Worm (Caenorhabditis elegans): ENCODE data around the gene ivns-1.
A peak's percentile ranks its signal among the peaks of the same experiment; 100 is the strongest.

The ivns-1 gene

ce11 chrX:12633862-12634404 lies at the start of gene ivns-1:
Gene ivns-1, minus strand, starts transcription at chrX:12634354.
- no peak for TF ChIP-seq unc-39 (tag; optimal IDR thresholded peaks at IDR 0.05)
- no peak for TF ChIP-seq nhr-76 (tag; optimal IDR thresholded peaks at IDR 0.05)
- TF ChIP-seq flh-1 (GFP tag; optimal IDR thresholded peaks at IDR 0.05), result no peak
- no peak for TF ChIP-seq snpc-4 (tag; optimal IDR thresholded peaks at IDR 0.05)
- TF ChIP-seq cnd-1 (tag; optimal IDR thresholded peaks at IDR 0.05), result no peak
- no peak for TF ChIP-seq ceh-39 (tag; optimal IDR thresholded peaks at IDR 0.05)
- TF ChIP-seq blmp-1 (tag; optimal IDR thresholded peaks at IDR 0.05), result no peak
- no peak for TF ChIP-seq sptf-1 (tag; optimal IDR thresholded peaks at IDR 0.05)
- TF ChIP-seq unc-62 (GFP tag; optimal IDR thresholded peaks at IDR 0.05), result no peak
- no peak for TF ChIP-seq lsy-2 (tag; optimal IDR thresholded peaks at IDR 0.05)
- TF ChIP-seq hlh-1 (tag; optimal IDR thresholded peaks at IDR 0.05), result no peak
- TF ChIP-seq pha-4 (tag; optimal IDR thresholded peaks at IDR 0.05), result no peak
- TF ChIP-seq elt-1 (tag; optimal IDR thresholded peaks at IDR 0.05; ENCODE audit: borderline replicate concordance, insufficient read depth), result no peak

- TF ChIP-seq blmp-1 (tag; optimal IDR thresholded peaks at IDR 0.05), result peak; percentile 66
- no peak for TF ChIP-seq ceh-83 (GFP tag; optimal IDR thresholded peaks at IDR 0.05)
Measured at ce11 chrX:12679603-12680002, 45.4 kb upstream of the ivns-1 start.

- TF ChIP-seq sptf-1 (tag; optimal IDR thresholded peaks at IDR 0.05) (no peak), ztf-11 (tag; optimal IDR thresholded peaks at IDR 0.05) (no peak), cnd-1 (tag; optimal IDR thresholded peaks at IDR 0.05) (no peak), pha-4 (tag; optimal IDR thresholded peaks at IDR 0.05) (no peak), drap-1 (GFP tag; optimal IDR thresholded peaks at IDR 0.05) (no peak), ceh-83 (GFP tag; optimal IDR thresholded peaks at IDR 0.05) (no peak), flh-1 (GFP tag; optimal IDR thresholded peaks at IDR 0.05) (no peak), mab-5 (tag; optimal IDR thresholded peaks at IDR 0.05) (no peak), ceh-43 (GFP tag; optimal IDR thresholded peaks at IDR 0.05) (no peak)
Measured at ce11 chrX:12678532-12678931, 44.4 kb upstream of the ivns-1 start, which contains the start of gene adt-1. Gene adt-1, plus strand, starts transcription at chrX:12678832.

- TF ChIP-seq blmp-1 (tag; optimal IDR thresholded peaks at IDR 0.05) (no peak), nhr-76 (tag; optimal IDR thresholded peaks at IDR 0.05) (no peak), ceh-39 (tag; optimal IDR thresholded peaks at IDR 0.05) (no peak)
Measured at ce11 chrX:12677113-12677512, 43.0 kb upstream of the ivns-1 start.

- TF ChIP-seq unc-39 (tag; optimal IDR thresholded peaks at IDR 0.05), result no peak
- no peak for TF ChIP-seq ztf-11 (tag; optimal IDR thresholded peaks at IDR 0.05)
- TF ChIP-seq elt-1 (tag; optimal IDR thresholded peaks at IDR 0.05; ENCODE audit: borderline replicate concordance, insufficient read depth), result peak; percentile 98
- peak; percentile 83 for TF ChIP-seq hlh-1 (tag; optimal IDR thresholded peaks at IDR 0.05)
- peak; percentile 59 for TF ChIP-seq unc-62 (GFP tag; optimal IDR thresholded peaks at IDR 0.05)
- peak; percentile 5 for TF ChIP-seq nhr-2 (tag; optimal IDR thresholded peaks at IDR 0.05)
Measured at ce11 chrX:12671638-12672290, 37.6 kb upstream of the ivns-1 start.

ce11 chrX:12670385-12670784 lies 36.2 kb upstream of the ivns-1 start:
- TF ChIP-seq nhr-12 (tag; optimal IDR thresholded peaks at IDR 0.05) (peak; percentile 10), mep-1 (tag; optimal IDR thresholded peaks at IDR 0.05) (peak; percentile 5), ces-1 (GFP tag; optimal IDR thresholded peaks at IDR 0.05) (peak; percentile 82), lin-32 (GFP tag; optimal IDR thresholded peaks at IDR 0.05) (no peak), nhr-2 (tag; optimal IDR thresholded peaks at IDR 0.05) (peak; percentile 13), blmp-1 (tag; optimal IDR thresholded peaks at IDR 0.05) (no peak), ceh-39 (tag; optimal IDR thresholded peaks at IDR 0.05) (no peak), unc-39 (tag; optimal IDR thresholded peaks at IDR 0.05) (no peak), lsy-2 (tag; optimal IDR thresholded peaks at IDR 0.05) (peak; percentile 10), unc-62 (GFP tag; optimal IDR thresholded peaks at IDR 0.05) (peak; percentile 89), flh-1 (GFP tag; optimal IDR thresholded peaks at IDR 0.05) (no peak), elt-3 (tag; optimal IDR thresholded peaks at IDR 0.05) (peak; percentile 55), tbx-8 (GFP tag; optimal IDR thresholded peaks at IDR 0.05) (no peak), sptf-1 (tag; optimal IDR thresholded peaks at IDR 0.05) (peak; percentile 68), ham-2 (GFP tag; optimal IDR thresholded peaks at IDR 0.05) (peak; percentile 43), M03D4.4 (tag; optimal IDR thresholded peaks at IDR 0.05) (peak; percentile 48), elt-1 (tag; optimal IDR thresholded peaks at IDR 0.05; ENCODE audit: borderline replicate concordance, insufficient read depth) (no peak), ceh-43 (GFP tag; optimal IDR thresholded peaks at IDR 0.05) (no peak), pha-4 (tag; optimal IDR thresholded peaks at IDR 0.05) (peak; percentile 35), lin-13 (tag; optimal IDR thresholded peaks at IDR 0.05) (no peak), zip-8 (tag; optimal IDR thresholded peaks at IDR 0.05) (no peak), mab-5 (tag; optimal IDR thresholded peaks at IDR 0.05) (no peak), sem-2 (GFP tag; optimal IDR thresholded peaks at IDR 0.05) (no peak), snpc-4 (tag; optimal IDR thresholded peaks at IDR 0.05) (no peak), nhr-28 (tag; optimal IDR thresholded peaks at IDR 0.05) (peak; percentile 34), mls-2 (tag; optimal IDR thresholded peaks at IDR 0.05) (peak; percentile 76), cnd-1 (tag; optimal IDR thresholded peaks at IDR 0.05) (no peak), drap-1 (GFP tag; optimal IDR thresholded peaks at IDR 0.05) (peak; percentile 23), hlh-1 (tag; optimal IDR thresholded peaks at IDR 0.05) (peak; percentile 72), ceh-83 (GFP tag; optimal IDR thresholded peaks at IDR 0.05) (no peak), nhr-76 (tag; optimal IDR thresholded peaks at IDR 0.05) (no peak), bed-3 (GFP tag; optimal IDR thresholded peaks at IDR 0.05) (no peak), ztf-11 (tag; optimal IDR thresholded peaks at IDR 0.05) (peak; percentile 10), unc-120 (tag; optimal IDR thresholded peaks at IDR 0.05; ENCODE audit: poor library complexity, severe bottlenecking) (peak; percentile 92)
